Fruit fly (Drosophila melanogaster): ENCODE measurements around the gene out.

out gene

dm6 chrX:19289318-19289970 lies 32.5 kb downstream of the out start (continued):
- peak; percentile 85 for TF ChIP-seq CG17361 (GFP tag; IDR thresholded peaks at IDR 0.05)
- TF ChIP-seq CG15479 (GFP tag; optimal IDR thresholded peaks at IDR 0.05), result no peak
- TF ChIP-seq CG18764 (GFP tag; optimal IDR thresholded peaks at IDR 0.05), result peak; percentile 71
- peak; percentile 94 for TF ChIP-seq CG14441 (GFP tag; IDR thresholded peaks at IDR 0.05)
- TF ChIP-seq HLH54F (GFP tag; optimal IDR thresholded peaks at IDR 0.05), result peak; percentile 64
- TF ChIP-seq ttk (GFP tag; IDR thresholded peaks at IDR 0.05), result peak; percentile 94
- peak; percentile 83 for TF ChIP-seq pb (GFP tag; optimal IDR thresholded peaks at IDR 0.05)
- TF ChIP-seq CG16863 (GFP tag; optimal IDR thresholded peaks at IDR 0.05), result peak; percentile 84
- no peak for TF ChIP-seq CG34224 (GFP tag; IDR thresholded peaks at IDR 0.05; ENCODE audit: partially characterized antibody)
- peak; percentile 90 for TF ChIP-seq tgo (GFP tag; IDR thresholded peaks at IDR 0.05)
- peak; percentile 93 for TF ChIP-seq CG32772 (GFP tag; IDR thresholded peaks at IDR 0.05)
- no peak for TF ChIP-seq ham (GFP tag; IDR thresholded peaks at IDR 0.05)
- no peak for TF ChIP-seq Dfd (GFP tag; optimal IDR thresholded peaks at IDR 0.05)
- peak; percentile 73 for TF ChIP-seq CG14710 (tag; optimal IDR thresholded peaks at IDR 0.05)
- TF ChIP-seq CG7556 (GFP tag; optimal IDR thresholded peaks at IDR 0.05), result peak; percentile 75
- peak; percentile 92 for TF ChIP-seq ab (GFP tag; optimal IDR thresholded peaks at IDR 0.05)
- TF ChIP-seq Dip3 (GFP tag; optimal IDR thresholded peaks at IDR 0.05), result peak; percentile 79
- TF ChIP-seq Myb (GFP tag; optimal IDR thresholded peaks at IDR 0.05), result peak; percentile 49
- TF ChIP-seq Ets65A (GFP tag), result peak; percentile 98
- TF ChIP-seq stc (GFP tag; IDR thresholded peaks at IDR 0.05), result peak; percentile 87
- TF ChIP-seq CG11723 (GFP tag; optimal IDR thresholded peaks at IDR 0.05), result peak; percentile 84
- TF ChIP-seq CG10209 (GFP tag; optimal IDR thresholded peaks at IDR 0.05), result peak; percentile 82
- peak; percentile 56 for TF ChIP-seq CG15514 (GFP tag; optimal IDR thresholded peaks at IDR 0.05)
- TF ChIP-seq disco-r (GFP tag; optimal IDR thresholded peaks at IDR 0.05), result peak; percentile 45
- TF ChIP-seq Fer2 (tag; optimal IDR thresholded peaks at IDR 0.05), result peak; percentile 69
- TF ChIP-seq Neu2 (GFP tag; optimal IDR thresholded peaks at IDR 0.05; ENCODE audit: borderline replicate concordance), result no peak
- peak; percentile 75 for TF ChIP-seq gt (GFP tag; IDR thresholded peaks at IDR 0.05)
- TF ChIP-seq Hand (GFP tag; optimal IDR thresholded peaks at IDR 0.05), result peak; percentile 22
- peak; percentile 83 for TF ChIP-seq CG12391 (tag; optimal IDR thresholded peaks at IDR 0.05)
- TF ChIP-seq Ets97D (GFP tag; optimal IDR thresholded peaks at IDR 0.05), result peak; percentile 67
- TF ChIP-seq CG8290 (GFP tag; optimal IDR thresholded peaks at IDR 0.05), result peak; percentile 45
- peak; percentile 22 to 96 for TF ChIP-seq CG8290 (tag; optimal IDR thresholded peaks at IDR 0.05)
- peak; percentile 44 for TF ChIP-seq exex (tag; optimal IDR thresholded peaks at IDR 0.05)
- peak; percentile 92; the same call in 2 of the 3 replicates for TF ChIP-seq CG2199 (GFP tag; IDR thresholded peaks at IDR 0.05)
- peak; percentile 87 for TF ChIP-seq NfI (GFP tag; optimal IDR thresholded peaks at IDR 0.05)
- peak; percentile 82 for TF ChIP-seq CG8944 (GFP tag; optimal IDR thresholded peaks at IDR 0.05)
- TF ChIP-seq CG2875 (GFP tag; optimal IDR thresholded peaks at IDR 0.05), result peak; percentile 83
- TF ChIP-seq CkIIα-i1 (GFP tag; IDR thresholded peaks at IDR 0.05), result peak; percentile 63; the same call in 1 of the 2 replicates
- peak; percentile 63 for TF ChIP-seq CG12744 (GFP tag; optimal IDR thresholded peaks at IDR 0.05)
- peak; percentile 85 for TF ChIP-seq E2f1 (GFP tag; IDR thresholded peaks at IDR 0.05)
- TF ChIP-seq CG9437 (GFP tag; optimal IDR thresholded peaks at IDR 0.05), result peak; percentile 61
- TF ChIP-seq eyg (GFP tag; optimal IDR thresholded peaks at IDR 0.05), result peak; percentile 72
- peak; percentile 81 for TF ChIP-seq sqz (GFP tag; optimal IDR thresholded peaks at IDR 0.05)
- peak; percentile 89 for TF ChIP-seq CG14667 (GFP tag; IDR thresholded peaks at IDR 0.05)
- TF ChIP-seq CG7839 (tag; optimal IDR thresholded peaks at IDR 0.05), result peak; percentile 90
- peak; percentile 90 for TF ChIP-seq Mes4 (GFP tag; optimal IDR thresholded peaks at IDR 0.05)
- peak; percentile 83 for TF ChIP-seq wor (GFP tag; IDR thresholded peaks at IDR 0.05)
- TF ChIP-seq Asciz (GFP tag; optimal IDR thresholded peaks at IDR 0.05), result peak; percentile 76
- peak; percentile 89 for TF ChIP-seq Oli (tag; optimal IDR thresholded peaks at IDR 0.05)
- peak; percentile 66; the same call in 1 of the 3 replicates for TF ChIP-seq jigr1 (GFP tag; IDR thresholded peaks at IDR 0.05)

All from whole organism, embryonic.